Worm (Caenorhabditis elegans) whole organism, L3 larva: ENCODE results near the gene ZC404.15.

ENCODE experiments used
- nhr-76 ChIP-seq: fragments of 150-350 bp; sonication (generic microtip); optimal IDR thresholded peaks from 5 replicates; lab custom pipeline; 2014; ENCODE audit warnings: missing biosample characterization, missing genetic modification characterization
- nhr-77 ChIP-seq: fragments of 150-350 bp; optimal IDR thresholded peaks from 2 replicates; lab custom pipeline; 2014; ENCODE audit warnings: missing biosample characterization, missing genetic modification characterization
- snpc-4 ChIP-seq: fragments of 150-350 bp; optimal IDR thresholded peaks from 2 replicates; lab custom pipeline; 2014; ENCODE audit warnings: missing biosample characterization, missing genetic modification characterization

DNA sequence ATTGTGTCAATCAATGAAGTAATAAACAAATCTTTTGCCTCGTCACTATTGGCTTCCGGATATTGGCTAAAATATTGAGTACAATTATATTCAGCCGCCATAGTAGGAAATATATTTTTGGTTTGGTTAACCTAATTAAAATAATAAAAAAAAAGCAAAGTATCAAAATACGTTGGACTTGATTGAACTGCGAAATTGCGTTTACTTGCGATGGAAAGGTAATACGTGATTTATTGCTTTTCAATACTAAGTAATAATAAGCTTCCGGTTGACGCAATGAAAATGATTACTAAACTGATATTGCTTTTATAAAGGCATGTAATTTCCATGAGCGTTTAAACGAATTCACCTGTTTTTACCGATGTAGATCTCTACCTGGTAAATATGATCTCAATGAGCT lies 19.3 kb downstream of the ZC404.15 start, which contains the start of gene dmsr-9:
- TF ChIP-seq nhr-76 (tag; lab: Kevin White, UChicago) (no peak), snpc-4 (tag; lab: Kevin White, UChicago) (no peak), nhr-77 (no peak)
